Fruit fly (Drosophila melanogaster): ENCODE measurements around the gene CG42353.

The CG42353 gene

dm6 chrX:16091431-16091990 lies 13.2 kb downstream of the CG42353 start, which contains the start of gene Tob (continued):
- TF ChIP-seq BtbVII (GFP tag; optimal IDR thresholded peaks at IDR 0.05) = no peak
- peak; percentile 6 for TF ChIP-seq Dek (tag; optimal IDR thresholded peaks at IDR 0.05)
- no peak for TF ChIP-seq br (optimal IDR thresholded peaks at IDR 0.05)
- peak; percentile 24 for TF ChIP-seq CG13624 (GFP tag; optimal IDR thresholded peaks at IDR 0.05)
- no peak for TF ChIP-seq CG3065 (GFP tag; optimal IDR thresholded peaks at IDR 0.05)
- peak; percentile 97 for TF ChIP-seq chinmo (GFP tag; IDR thresholded peaks at IDR 0.05; ENCODE audit: partially characterized antibody)
- TF ChIP-seq Jarid2 (GFP tag; optimal IDR thresholded peaks at IDR 0.05) = peak; percentile 93
- peak; percentile 48 for TF ChIP-seq gem (tag; optimal IDR thresholded peaks at IDR 0.05)
- no peak for TF ChIP-seq CG9437 (GFP tag; optimal IDR thresholded peaks at IDR 0.05)
- TF ChIP-seq CG6175 (GFP tag; IDR thresholded peaks at IDR 0.05) = peak; percentile 50; the same call in 1 of the 3 replicates
- peak; percentile 4 for TF ChIP-seq pzg (GFP tag; optimal IDR thresholded peaks at IDR 0.05)
- 0 out of 3 replicates have a peak, but pooled peaks have one; percentile 18 for TF ChIP-seq z (GFP tag; IDR thresholded peaks at IDR 0.05)
- no peak for TF ChIP-seq aop (GFP tag; IDR thresholded peaks at IDR 0.05)
- no peak for TF ChIP-seq ase (GFP tag; IDR thresholded peaks at IDR 0.05)
- TF ChIP-seq Bteb2 (GFP tag; optimal IDR thresholded peaks at IDR 0.05) = no peak
- TF ChIP-seq lola (GFP tag; optimal IDR thresholded peaks at IDR 0.05) = no peak
- no peak for TF ChIP-seq CG11723 (GFP tag; optimal IDR thresholded peaks at IDR 0.05)
- no peak for TF ChIP-seq zen (tag; optimal IDR thresholded peaks at IDR 0.05)
- TF ChIP-seq slp2 (GFP tag; optimal IDR thresholded peaks at IDR 0.05) = no peak
- TF ChIP-seq Lhr (GFP tag; optimal IDR thresholded peaks at IDR 0.05) = no peak
- no peak for TF ChIP-seq Doc3 (GFP tag; IDR thresholded peaks at IDR 0.05; ENCODE audit: partially characterized antibody)
- no peak for TF ChIP-seq prd (optimal IDR thresholded peaks at IDR 0.05)
- TF ChIP-seq prd (GFP tag; IDR thresholded peaks at IDR 0.05) = no peak
- no peak for TF ChIP-seq Gsc (GFP tag; IDR thresholded peaks at IDR 0.05)
- peak; percentile 41; the same call in 1 of the 2 replicates for TF ChIP-seq klu (GFP tag; IDR thresholded peaks at IDR 0.05)
- TF ChIP-seq CTCF (GFP tag; optimal IDR thresholded peaks at IDR 0.05) = no peak
- TF ChIP-seq sqz (GFP tag; optimal IDR thresholded peaks at IDR 0.05) = peak; percentile 29
- TF ChIP-seq gcm (GFP tag; optimal IDR thresholded peaks at IDR 0.05) = peak; percentile 8
- TF ChIP-seq CG3995 (GFP tag; optimal IDR thresholded peaks at IDR 0.05) = no peak
- no peak for TF ChIP-seq ro (GFP tag; IDR thresholded peaks at IDR 0.05)
- TF ChIP-seq CG12769 (tag; optimal IDR thresholded peaks at IDR 0.05) = peak; percentile 73
- no peak for TF ChIP-seq emc (GFP tag; optimal IDR thresholded peaks at IDR 0.05)
- peak; percentile 100 for TF ChIP-seq Deaf1 (tag; optimal IDR thresholded peaks at IDR 0.05)
- no peak for TF ChIP-seq CG15601 (tag; optimal IDR thresholded peaks at IDR 0.05)
- TF ChIP-seq esg (GFP tag; conservative IDR thresholded peaks at IDR 0.05) = no peak
- no peak for TF ChIP-seq dan (GFP tag; IDR thresholded peaks at IDR 0.05)
- TF ChIP-seq CG10366 (GFP tag; IDR thresholded peaks at IDR 0.05) = no peak; the same call in 1 of the 2 replicates
- TF ChIP-seq CG14441 (GFP tag; IDR thresholded peaks at IDR 0.05) = no peak
- TF ChIP-seq CG34376 (GFP tag; optimal IDR thresholded peaks at IDR 0.05) = peak; percentile 51
- TF ChIP-seq CG32772 (GFP tag; IDR thresholded peaks at IDR 0.05) = no peak
- no peak for TF ChIP-seq Atf6 (GFP tag; IDR thresholded peaks at IDR 0.05)
- no peak for TF ChIP-seq CG11560 (tag; IDR thresholded peaks at IDR 0.05)
- TF ChIP-seq Fer1 (GFP tag; optimal IDR thresholded peaks at IDR 0.05) = no peak
- no peak for TF ChIP-seq Fer3 (tag; optimal IDR thresholded peaks at IDR 0.05)
- TF ChIP-seq Lpt (GFP tag; optimal IDR thresholded peaks at IDR 0.05) = no peak
- no peak for TF ChIP-seq CG10654 (GFP tag; optimal IDR thresholded peaks at IDR 0.05)
- TF ChIP-seq inv (GFP tag; IDR thresholded peaks at IDR 0.05; ENCODE audit: partially characterized antibody) = peak; percentile 8; the same call in 1 of the 2 replicates
- no peak for TF ChIP-seq CG33213 (GFP tag; optimal IDR thresholded peaks at IDR 0.05)
- no peak for TF ChIP-seq NC2α (GFP tag; optimal IDR thresholded peaks at IDR 0.05)
- TF ChIP-seq CG10321 (GFP tag; IDR thresholded peaks at IDR 0.05) = no peak
- no peak for TF ChIP-seq Hr3 (GFP tag; optimal IDR thresholded peaks at IDR 0.05)
- TF ChIP-seq zfh2 (GFP tag; optimal IDR thresholded peaks at IDR 0.05) = no peak
